Worm (Caenorhabditis elegans): Measurements from ENCODE around the gene T24E12.2.

DNA sequence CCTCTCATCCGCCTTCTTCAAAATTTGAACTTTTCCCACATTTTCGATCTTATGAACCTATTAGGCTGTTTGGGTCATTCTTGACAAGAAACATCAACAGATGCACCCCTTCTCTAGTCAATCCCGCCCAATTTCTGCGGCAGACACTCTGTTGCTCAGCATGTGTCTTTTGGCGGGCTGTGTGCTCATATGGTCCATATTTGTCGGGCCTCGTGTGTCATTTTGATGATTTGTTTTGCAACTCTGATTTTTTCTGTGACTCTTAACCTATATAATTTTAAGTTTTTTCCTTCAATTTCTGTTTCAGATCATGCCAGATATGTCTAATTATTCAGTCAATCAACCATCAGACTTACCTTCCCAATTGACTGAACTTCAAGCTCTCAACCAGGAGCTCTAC, 4.4 kb downstream of the T24E12.2 start, which contains the start of gene T24E12.13:
- TF ChIP-seq sea-2 (GFP tag; optimal IDR thresholded peaks at IDR 0.05): no peak
- no peak for TF ChIP-seq ceh-9 (tag; optimal IDR thresholded peaks at IDR 0.05)
- TF ChIP-seq nhr-12 (tag; optimal IDR thresholded peaks at IDR 0.05): no peak
- TF ChIP-seq elt-3 (tag; optimal IDR thresholded peaks at IDR 0.05): no peak
- no peak for TF ChIP-seq ztf-11 (tag; optimal IDR thresholded peaks at IDR 0.05)
- no peak for TF ChIP-seq egl-27 (tag; optimal IDR thresholded peaks at IDR 0.05)

Data from whole organism, L3 larva.